Worm (Caenorhabditis elegans) whole organism, L4 larva: ENCODE results near the gene srxa-6.

Experiments used
- D1046.2 ChIP-seq: fragments of 200-800 bp; sonication (Bioruptor generic); IDR thresholded peaks from 2 replicates; pipeline ENCODE4 v1.3.6; 2022; ENCODE audit warnings: missing genetic modification characterization, missing compliant biosample characterization
- F44E2.7 ChIP-seq: fragments of 200-800 bp; sonication (Bioruptor generic); IDR thresholded peaks from 2 replicates; pipeline ENCODE4 v2.1.2; 2022; ENCODE audit warnings: missing genetic modification characterization, missing compliant biosample characterization
- F49E8.2 ChIP-seq: sonication (generic microtip); optimal IDR thresholded peaks from 2 replicates; lab custom pipeline; 2016; ENCODE audit warnings: missing compliant biosample characterization, mild to moderate bottlenecking, missing genetic modification characterization, borderline replicate concordance
- T26A8.4 ChIP-seq: fragments of 200-800 bp; sonication (Bioruptor generic); IDR thresholded peaks from 2 replicates; pipeline ENCODE4 v1.3.6; 2022; ENCODE audit warnings: missing genetic modification characterization, missing compliant biosample characterization
- Y75B8A.6 ChIP-seq: fragments of 200-800 bp; sonication (Bioruptor generic); IDR thresholded peaks from 2 replicates; pipeline ENCODE4 v1.3.6; 2022; ENCODE audit warnings: missing genetic modification reagents, missing genetic modification characterization, missing compliant biosample characterization
- ZK546.5 ChIP-seq, 2 experiments: sonication (generic microtip); optimal IDR thresholded peaks; 2 replicates each; lab custom pipeline; 2017; ENCODE audit warnings: missing biosample characterization in 2 of 2, missing genetic modification characterization in 2 of 2
- aha-1 ChIP-seq: fragments of 150-350 bp; peaks from one replicate; lab custom pipeline; 2014; ENCODE audit warnings: missing biosample characterization, missing genetic modification characterization
- attf-4 ChIP-seq: sonication (generic microtip); optimal IDR thresholded peaks from 3 replicates; lab custom pipeline; 2017; ENCODE audit warnings: missing biosample characterization, missing genetic modification characterization
- ceh-20 ChIP-seq: fragments of 200-800 bp; sonication (Bioruptor generic); IDR thresholded peaks from 2 replicates; pipeline ENCODE4 v1.3.6; 2022; ENCODE audit warnings: missing genetic modification reagents, missing genetic modification characterization, missing compliant biosample characterization
- ceh-62 ChIP-seq: sonication (generic microtip); optimal IDR thresholded peaks from 2 replicates; lab custom pipeline; 2017; ENCODE audit warnings: missing biosample characterization, missing genetic modification characterization
- ces-1 ChIP-seq: fragments of 150-350 bp; sonication (generic microtip); optimal IDR thresholded peaks from 4 replicates; lab custom pipeline; 2014; ENCODE audit warnings: missing biosample characterization, missing genetic modification reagents, missing genetic modification characterization
- daf-16 ChIP-seq, 3 experiments: sonication (generic microtip); optimal IDR thresholded peaks; 2 replicates each; lab custom pipeline; 2016 to 2017; ENCODE audit warnings: missing genetic modification characterization in 3 of 3, missing genetic modification reagents in 3 of 3, mild to moderate bottlenecking in 2 of 3, missing compliant biosample characterization in 2 of 3, missing biosample characterization in 1 of 3, moderate library complexity in 1 of 3
- dmd-6 ChIP-seq: fragments of 200-800 bp; sonication (Bioruptor generic); IDR thresholded peaks from 2 replicates; pipeline ENCODE4 v1.3.6; 2022; ENCODE audit warnings: missing genetic modification reagents, missing genetic modification characterization, missing compliant biosample characterization
- dve-1 ChIP-seq: sonication (generic microtip); optimal IDR thresholded peaks from 2 replicates; lab custom pipeline; 2017; ENCODE audit warnings: antibody characterized with exemption, mild to moderate bottlenecking, missing genetic modification characterization, missing compliant biosample characterization; ENCODE audit not compliant: insufficient read depth
- egl-43 ChIP-seq: fragments of 200-800 bp; sonication (Bioruptor generic); IDR thresholded peaks from 2 replicates; pipeline ENCODE4 v1.3.6; 2022; ENCODE audit warnings: missing genetic modification reagents, missing genetic modification characterization, missing compliant biosample characterization
- fos-1 ChIP-seq: fragments of 150-350 bp; optimal IDR thresholded peaks from 2 replicates; lab custom pipeline; 2014; ENCODE audit warnings: missing biosample characterization, missing genetic modification characterization
- gei-8 ChIP-seq: fragments of 200-800 bp; sonication (Bioruptor generic); optimal IDR thresholded peaks from 2 replicates; lab custom pipeline; 2018; ENCODE audit warnings: mild to moderate bottlenecking, missing genetic modification characterization, missing compliant biosample characterization
- hif-1 ChIP-seq, 2 experiments: sonication (generic microtip); optimal IDR thresholded peaks; 2 replicates each; lab custom pipeline; 2016 to 2017; ENCODE audit warnings: missing compliant biosample characterization in 2 of 2, missing genetic modification characterization in 2 of 2, missing genetic modification reagents in 2 of 2, missing genotype in 2 of 2, mild to moderate bottlenecking in 1 of 2
- hlh-11 ChIP-seq: fragments of 200-800 bp; sonication (Bioruptor generic); optimal IDR thresholded peaks from 2 replicates; lab custom pipeline; 2018; ENCODE audit warnings: mild to moderate bottlenecking, missing genetic modification characterization, missing compliant biosample characterization
- hlh-30 ChIP-seq: sonication (generic microtip); optimal IDR thresholded peaks from 2 replicates; lab custom pipeline; 2017; ENCODE audit warnings: antibody characterized with exemption, mild to moderate bottlenecking, missing genetic modification characterization, missing compliant biosample characterization; ENCODE audit not compliant: insufficient read depth
- hmg-1.1 ChIP-seq: fragments of 200-800 bp; sonication (Bioruptor generic); IDR thresholded peaks from 2 replicates; pipeline ENCODE4 v1.3.6; 2022; ENCODE audit warnings: missing genetic modification reagents, missing genetic modification characterization, missing compliant biosample characterization
- lim-7 ChIP-seq: fragments of 200-800 bp; sonication (Bioruptor generic); IDR thresholded peaks from 2 replicates; pipeline ENCODE4 v1.3.6; 2022; ENCODE audit warnings: missing genetic modification characterization, missing compliant biosample characterization
- lin-1 ChIP-seq: fragments of 200-800 bp; sonication (Bioruptor generic); IDR thresholded peaks from 2 replicates; pipeline ENCODE4 v1.3.6; 2022; ENCODE audit warnings: missing genetic modification reagents, missing genetic modification characterization, missing compliant biosample characterization
- lin-15B ChIP-seq: fragments of 150-350 bp; sonication (generic microtip); optimal IDR thresholded peaks from 3 replicates; lab custom pipeline; 2014; ENCODE audit warnings: missing biosample characterization, missing genetic modification characterization
- lsy-2 ChIP-seq, 2 experiments: fragments of 150-350 bp in 1 of 2; sonication (generic microtip) in 1 of 2; optimal IDR thresholded peaks; 2 replicates each; lab custom pipeline; 2014 to 2017; ENCODE audit warnings: missing biosample characterization in 2 of 2, missing genetic modification characterization in 2 of 2
- mdl-1 ChIP-seq, 2 experiments: fragments of 150-350 bp in 1 of 2; sonication (generic microtip) in 1 of 2; optimal IDR thresholded peaks; 2 replicates each; lab custom pipeline; 2014 to 2017; ENCODE audit warnings: missing biosample characterization in 2 of 2, missing genetic modification characterization in 2 of 2
- mep-1 ChIP-seq: fragments of 150-350 bp; sonication (generic microtip); optimal IDR thresholded peaks from 3 replicates; lab custom pipeline; 2014; ENCODE audit warnings: missing biosample characterization, missing genetic modification characterization
- mes-2 ChIP-seq: sonication (generic microtip); optimal IDR thresholded peaks from 2 replicates; lab custom pipeline; 2016; ENCODE audit warnings: missing genotype, mild to moderate bottlenecking, missing genetic modification characterization, missing compliant biosample characterization; ENCODE audit not compliant: poor library complexity, severe bottlenecking
- mxl-2 ChIP-seq: fragments of 200-800 bp; sonication (Bioruptor generic); conservative IDR thresholded peaks from 2 replicates; pipeline ENCODE4 v1.3.6; 2022; ENCODE audit warnings: missing genetic modification reagents, missing genetic modification characterization, missing compliant biosample characterization
- mxl-3 ChIP-seq: fragments of 200-800 bp; sonication (Bioruptor generic); optimal IDR thresholded peaks from 2 replicates; lab custom pipeline; 2018; ENCODE audit warnings: mild to moderate bottlenecking, missing genetic modification characterization, missing compliant biosample characterization
- nhr-102 ChIP-seq: sonication (generic microtip); optimal IDR thresholded peaks from 2 replicates; lab custom pipeline; 2016; ENCODE audit warnings: mild to moderate bottlenecking, missing genetic modification characterization, moderate library complexity, missing compliant biosample characterization
- nhr-11 ChIP-seq: fragments of 150-350 bp; optimal IDR thresholded peaks from 2 replicates; lab custom pipeline; 2014; ENCODE audit warnings: missing biosample characterization, missing genetic modification characterization
- nhr-237 ChIP-seq: sonication (generic microtip); optimal IDR thresholded peaks from 2 replicates; lab custom pipeline; 2017; ENCODE audit warnings: missing biosample characterization, missing genetic modification characterization
- nhr-28 ChIP-seq: fragments of 150-350 bp; optimal IDR thresholded peaks from 2 replicates; lab custom pipeline; 2014; ENCODE audit warnings: missing biosample characterization, missing genetic modification characterization
- nhr-48 ChIP-seq: sonication (generic microtip); optimal IDR thresholded peaks from 2 replicates; lab custom pipeline; 2016; ENCODE audit warnings: mild to moderate bottlenecking, missing genetic modification characterization, missing compliant biosample characterization
- nhr-6 ChIP-seq: fragments of 150-350 bp; optimal IDR thresholded peaks from 2 replicates; lab custom pipeline; 2014; ENCODE audit warnings: missing biosample characterization, missing genetic modification characterization
- nhr-77 ChIP-seq: fragments of 150-350 bp; optimal IDR thresholded peaks from 2 replicates; lab custom pipeline; 2014; ENCODE audit warnings: missing biosample characterization, missing genetic modification characterization
- pha-4 ChIP-seq, 2 experiments: fragments of 150-350 bp in 1 of 2; fragments of 200-800 bp in 1 of 2; sonication (Bioruptor generic) in 1 of 2; IDR thresholded peaks in 1 of 2; optimal IDR thresholded peaks in 1 of 2; 2 replicates each; pipeline versions ENCODE4 v1.3.6 to Lab custom; 2014 to 2022; ENCODE audit warnings: missing genetic modification characterization in 2 of 2, missing genetic modification reagents in 2 of 2, missing biosample characterization in 1 of 2, missing compliant biosample characterization in 1 of 2
- php-3 ChIP-seq: fragments of 200-800 bp; sonication (Bioruptor generic); IDR thresholded peaks from 2 replicates; pipeline ENCODE4 v1.3.6; 2022; ENCODE audit warnings: missing genetic modification reagents, missing genetic modification characterization, missing compliant biosample characterization
- pqm-1 ChIP-seq: sonication (generic microtip); optimal IDR thresholded peaks from 2 replicates; lab custom pipeline; 2017; ENCODE audit warnings: missing biosample characterization, missing genetic modification characterization
- saeg-2 ChIP-seq: fragments of 200-800 bp; sonication (Bioruptor generic); IDR thresholded peaks from 2 replicates; pipeline ENCODE4 v1.3.6; 2022; ENCODE audit warnings: missing genetic modification reagents, missing genetic modification characterization, missing compliant biosample characterization
- set-16 ChIP-seq: fragments of 200-800 bp; sonication (Bioruptor generic); IDR thresholded peaks from 2 replicates; pipeline ENCODE4 v1.3.6; 2022; ENCODE audit warnings: missing genetic modification reagents, missing genetic modification characterization, missing compliant biosample characterization
- snpc-1.2 ChIP-seq: fragments of 200-800 bp; sonication (Bioruptor generic); IDR thresholded peaks from 2 replicates; pipeline ENCODE4 v1.3.6; 2022; ENCODE audit warnings: missing genetic modification reagents, missing genetic modification characterization, missing compliant biosample characterization
- tra-1 ChIP-seq: fragments of 200-800 bp; sonication (Bioruptor generic); IDR thresholded peaks from 2 replicates; pipeline ENCODE4 v1.3.6; 2022; ENCODE audit warnings: missing genetic modification reagents, missing genetic modification characterization, missing compliant biosample characterization
- unc-62 ChIP-seq, 3 experiments: fragments of 150-350 bp in 1 of 3; sonication (generic microtip); optimal IDR thresholded peaks in 2 of 3; peaks in 1 of 3; 1 replicate in 1 of 3; 2 replicates in 2 of 3; lab custom pipeline; 2014 to 2017; ENCODE audit warnings: missing biosample characterization in 3 of 3, missing genetic modification characterization in 3 of 3, missing genetic modification reagents in 3 of 3, missing genotype in 1 of 3
- zfp-3 ChIP-seq: fragments of 200-800 bp; sonication (Bioruptor generic); conservative IDR thresholded peaks from 2 replicates; pipeline ENCODE4 v1.3.6; 2022; ENCODE audit warnings: missing genetic modification reagents, missing genetic modification characterization, missing compliant biosample characterization

srxa-6 gene

DNA sequence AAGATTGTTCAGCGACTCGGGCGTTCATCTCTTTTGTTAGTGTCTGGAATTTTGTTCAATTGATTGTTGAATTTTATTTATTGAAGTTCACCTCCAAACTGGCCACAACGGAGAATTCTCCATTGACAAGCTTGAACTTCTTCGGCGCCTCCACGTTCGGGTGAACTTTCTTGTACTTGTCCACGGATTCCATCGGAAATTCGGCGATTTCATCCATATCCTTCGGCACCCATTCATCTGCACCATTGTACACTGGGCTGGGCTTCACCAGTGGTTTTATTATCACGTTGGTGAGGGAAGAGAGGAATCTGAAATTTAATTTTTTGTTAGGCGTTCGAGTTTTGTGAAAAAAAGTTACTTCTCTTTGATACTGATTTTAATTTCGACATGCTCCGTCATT, 7.3 kb upstream of the srxa-6 start:
- TF ChIP-seq aha-1 (tag; lab: Kevin White, UChicago) (peak; percentile 92), lin-15B (tag; lab: Kevin White, UChicago) (no peak), nhr-237 (no peak)

DNA sequence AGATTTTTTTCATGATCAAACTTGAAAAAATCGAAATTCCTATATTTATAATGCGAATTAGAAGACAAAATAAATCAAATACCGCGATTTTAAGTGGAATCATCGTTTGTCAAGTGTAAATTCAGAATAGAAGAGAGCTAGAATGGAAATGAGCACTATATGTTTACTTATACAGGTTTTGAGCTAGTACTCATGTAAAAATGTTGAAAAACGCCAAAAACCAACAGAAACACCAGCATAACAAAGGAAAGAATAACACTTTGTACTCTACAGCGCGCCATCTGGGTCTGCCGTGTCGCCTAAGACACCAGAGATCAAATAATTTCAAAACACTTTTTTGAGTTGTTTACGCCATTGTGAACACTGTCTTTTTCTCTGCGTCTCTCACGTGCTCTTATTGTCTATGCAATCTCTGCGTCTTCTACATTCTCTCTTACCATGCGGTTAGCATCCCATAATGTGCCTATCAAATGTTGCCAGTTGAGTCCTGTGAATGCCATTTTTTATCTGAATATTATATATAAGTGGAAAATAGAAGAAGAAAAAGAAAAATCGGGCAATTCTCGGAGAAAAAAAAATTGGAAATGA, 5.9 kb upstream of the srxa-6 start, which contains the start of gene ipla-3:
TSS of gene ipla-3 (minus strand) at position 510 of the 588 bp plus-strand sequence.
- TF ChIP-seq Y75B8A.6 (GFP tag; lab: Robert Waterston, UW), result no peak
- TF ChIP-seq ceh-62 (tag; lab: Kevin White, UChicago), result no peak
- TF ChIP-seq mes-2 (tag; lab: Kevin White, UChicago), result peak; percentile 59
- no peak for TF ChIP-seq set-16
- peak; percentile 88 for TF ChIP-seq hlh-30 (tag; lab: Kevin White, UChicago)
- no peak for TF ChIP-seq fos-1
- 0 out of 2 replicates have a peak, but pooled peaks have one; percentile 37 for TF ChIP-seq tra-1 (GFP tag; lab: Robert Waterston, UW)
- peak; percentile 69 for TF ChIP-seq mep-1 (tag; lab: Kevin White, UChicago)
- peak in 1 of 2 experiments; percentile 53 for TF ChIP-seq lsy-2 (tag; optimal IDR thresholded peaks at IDR 0.05; lab: Kevin White, UChicago)
- TF ChIP-seq nhr-102 (tag; lab: Kevin White, UChicago), result peak; percentile 71
- no peak for TF ChIP-seq snpc-1.2
- peak; percentile 97 for TF ChIP-seq dmd-6 (GFP tag; lab: Robert Waterston, UW)
- 0 out of 2 replicates have a peak, but pooled peaks have one; percentile 20 for TF ChIP-seq mxl-2 (GFP tag; lab: Robert Waterston, UW)
- TF ChIP-seq hlh-11 (tag; lab: Kevin White, UChicago), result peak; percentile 95
- peak; percentile 58; the same call in 1 of the 2 replicates for TF ChIP-seq lin-1 (GFP tag; lab: Robert Waterston, UW)
- peak; percentile 84 for TF ChIP-seq nhr-28 (tag; lab: Kevin White, UChicago)
- TF ChIP-seq egl-43 (GFP tag; lab: Robert Waterston, UW), result 0 out of 2 replicates have a peak, but pooled peaks have one; percentile 26
- peak; percentile 22 for TF ChIP-seq nhr-11 (tag; lab: Kevin White, UChicago)
- no peak for TF ChIP-seq ces-1 (GFP tag; lab: Kevin White, UChicago)
- no peak for TF ChIP-seq ZK546.5 (tag; optimal IDR thresholded peaks at IDR 0.05; lab: Kevin White, UChicago)
- TF ChIP-seq saeg-2 (GFP tag; lab: Robert Waterston, UW), result no peak
- TF ChIP-seq php-3, result peak; percentile 72
- peak; percentile 70; the same call in 1 of the 2 replicates for TF ChIP-seq T26A8.4 (GFP tag; lab: Robert Waterston, UW)
- no peak for TF ChIP-seq lim-7 (GFP tag; lab: Robert Waterston, UW)
- TF ChIP-seq zfp-3 (GFP tag; lab: Robert Waterston, UW), result peak; percentile 65; the same call in 1 of the 2 replicates
- TF ChIP-seq nhr-6 (tag; lab: Kevin White, UChicago), result peak; percentile 95
- TF ChIP-seq nhr-48 (tag; lab: Kevin White, UChicago), result peak; percentile 94
- peak; percentile 77 to 97 for TF ChIP-seq daf-16 (GFP tag; optimal IDR thresholded peaks at IDR 0.05; lab: Kevin White, UChicago)
- TF ChIP-seq daf-16 (tag; optimal IDR thresholded peaks at IDR 0.05; lab: Kevin White, UChicago), result peak; percentile 99
- TF ChIP-seq pha-4 (GFP tag; IDR thresholded peaks at IDR 0.05; lab: Robert Waterston, UW), result peak; percentile 79
- peak; percentile 76 for TF ChIP-seq pha-4 (tag; optimal IDR thresholded peaks at IDR 0.05; lab: Kevin White, UChicago)
- no peak for TF ChIP-seq gei-8
- no peak for TF ChIP-seq F44E2.7 (GFP tag; lab: Robert Waterston, UW)
- peak; percentile 91 for TF ChIP-seq nhr-77
- no peak for TF ChIP-seq D1046.2
- TF ChIP-seq attf-4 (tag; lab: Kevin White, UChicago), result no peak
- TF ChIP-seq mdl-1 (tag; optimal IDR thresholded peaks at IDR 0.05; lab: Kevin White, UChicago), result peak; percentile 74 to 93
- peak in 1 of 2 experiments; percentile 48 for TF ChIP-seq hif-1 (tag; optimal IDR thresholded peaks at IDR 0.05; lab: Kevin White, UChicago)
- peak; percentile 26; the same call in 1 of the 2 replicates for TF ChIP-seq ceh-20 (GFP tag; lab: Robert Waterston, UW)
- peak in 1 of 2 experiments; percentile 84 for TF ChIP-seq unc-62 (GFP tag; optimal IDR thresholded peaks at IDR 0.05 in 1 of 2; lab: Kevin White, UChicago)
- no peak for TF ChIP-seq unc-62 (tag; optimal IDR thresholded peaks at IDR 0.05; lab: Kevin White, UChicago)
- peak; percentile 71 for TF ChIP-seq hmg-1.1 (GFP tag; lab: Robert Waterston, UW)
- peak; percentile 96 for TF ChIP-seq dve-1
- TF ChIP-seq mxl-3 (GFP tag; lab: Kevin White, UChicago), result peak; percentile 84
- TF ChIP-seq pqm-1 (tag; lab: Kevin White, UChicago), result peak; percentile 81
- TF ChIP-seq lin-15B (tag; lab: Kevin White, UChicago), result no peak
- TF ChIP-seq F49E8.2 (tag; lab: Kevin White, UChicago), result no peak
